Fruit fly (Drosophila melanogaster) whole organism, embryonic: Measurements from ENCODE around the gene CG14853.
A peak's percentile ranks its signal among the peaks of the same experiment; 100 is the strongest.

Experiments used
- Ada2b ChIP-seq: fragments of 200-800 bp; sonication (Bioruptor generic); IDR thresholded peaks from 2 replicates; pipeline ENCODE4 v1.3.6; 2022; ENCODE audit warnings: missing biosample characterization, missing genetic modification characterization
- B-H1 ChIP-seq: fragments of 200-800 bp; sonication (Bioruptor generic); IDR thresholded peaks from 3 replicates; pipeline ENCODE4 v1.3.6; 2022; ENCODE audit warnings: missing biosample characterization, missing genetic modification characterization
- CG11696 ChIP-seq: fragments of 200-800 bp; sonication (Bioruptor generic); IDR thresholded peaks from 2 replicates; pipeline ENCODE4 v1.3.6; 2022; ENCODE audit warnings: missing biosample characterization, missing genetic modification characterization
- CG1647 ChIP-seq: fragments of 200-800 bp; sonication (Bioruptor generic); optimal IDR thresholded peaks from 3 replicates; lab custom pipeline; 2016; ENCODE audit warnings: missing biosample characterization, missing genetic modification characterization
- CG16779 ChIP-seq: fragments of 200-800 bp; sonication (Bioruptor generic); IDR thresholded peaks from 2 replicates; pipeline ENCODE4 v1.3.6; 2022; ENCODE audit warnings: missing biosample characterization, missing genetic modification characterization
- CG18011 ChIP-seq: fragments of 200-800 bp; sonication (Bioruptor generic); optimal IDR thresholded peaks from 2 replicates; lab custom pipeline; 2017; ENCODE audit warnings: missing biosample characterization, missing genetic modification characterization, mild to moderate bottlenecking, moderate library complexity, missing genotype
- CG2129 ChIP-seq: fragments of 200-800 bp; sonication (Bioruptor generic); IDR thresholded peaks from 2 replicates; pipeline ENCODE4 v1.3.6; 2022; ENCODE audit warnings: missing biosample characterization, missing genetic modification characterization; ENCODE audit not compliant: partially characterized antibody
- CG2678 ChIP-seq: fragments of 200-800 bp; sonication (Bioruptor generic); optimal IDR thresholded peaks from 3 replicates; lab custom pipeline; 2019; ENCODE audit warnings: missing biosample characterization, mild to moderate bottlenecking, missing genetic modification characterization, moderate library complexity
- CG34422 ChIP-seq: fragments of 200-800 bp; sonication (Bioruptor generic); IDR thresholded peaks from 3 replicates; pipeline ENCODE4 v1.3.6; 2022; ENCODE audit warnings: missing biosample characterization, missing genetic modification characterization
- CG3995 ChIP-seq: fragments of 200-800 bp; sonication (Bioruptor generic); optimal IDR thresholded peaks from 3 replicates; lab custom pipeline; 2016; ENCODE audit warnings: missing biosample characterization, missing genetic modification characterization
- CG4707 ChIP-seq: fragments of 200-800 bp; sonication (Bioruptor generic); optimal IDR thresholded peaks from 2 replicates; lab custom pipeline; 2018; ENCODE audit warnings: missing biosample characterization, mild to moderate bottlenecking, missing genetic modification characterization, moderate library complexity
- CG7357 ChIP-seq: fragments of 200-800 bp; sonication (Bioruptor generic); IDR thresholded peaks from 3 replicates; pipeline ENCODE4 v1.3.6; 2022; ENCODE audit warnings: missing biosample characterization, missing genetic modification characterization
- CG7745 ChIP-seq: fragments of 200-800 bp; sonication (Bioruptor generic); optimal IDR thresholded peaks from 2 replicates; lab custom pipeline; 2018; ENCODE audit warnings: missing biosample characterization, mild to moderate bottlenecking, missing genetic modification characterization, moderate library complexity
- CG9609 ChIP-seq: fragments of 200-800 bp; sonication (Bioruptor generic); optimal IDR thresholded peaks from 3 replicates; lab custom pipeline; 2016; ENCODE audit warnings: missing biosample characterization, missing genetic modification characterization
- Chrac-16 ChIP-seq: fragments of 200-800 bp; sonication (Bioruptor generic); optimal IDR thresholded peaks from 3 replicates; lab custom pipeline; 2016; ENCODE audit warnings: missing biosample characterization, missing genetic modification characterization
- E2f2 ChIP-seq: fragments of 200-800 bp; sonication (Bioruptor generic); IDR thresholded peaks from 2 replicates; pipeline ENCODE4 v1.3.6; 2022; ENCODE audit warnings: missing biosample characterization, missing genetic modification characterization
- GATAe ChIP-seq: fragments of 200-800 bp; sonication (Bioruptor generic); conservative IDR thresholded peaks from 2 replicates; pipeline ENCODE4 v1.3.6; 2022; ENCODE audit warnings: missing biosample characterization, missing genetic modification characterization
- Mad ChIP-seq: fragments of 200-800 bp; sonication (Bioruptor generic); optimal IDR thresholded peaks from 2 replicates; lab custom pipeline; 2016; ENCODE audit warnings: missing biosample characterization, missing genetic modification characterization
- Med ChIP-seq: fragments of 200-800 bp; sonication (Bioruptor generic); peaks from one replicate; lab custom pipeline; 2016; ENCODE audit warnings: missing biosample characterization, missing genetic modification characterization, mild to moderate bottlenecking, inconsistent platforms, moderate library complexity
- NC2α ChIP-seq: fragments of 200-800 bp; sonication (Bioruptor generic); optimal IDR thresholded peaks from 2 replicates; lab custom pipeline; 2016; ENCODE audit warnings: missing biosample characterization, missing genetic modification characterization
- Nf-YC ChIP-seq: fragments of 200-800 bp; optimal IDR thresholded peaks from 3 replicates; lab custom pipeline; 2019; ENCODE audit warnings: missing biosample characterization, mild to moderate bottlenecking, missing genetic modification characterization, moderate library complexity
- Ptx1 ChIP-seq: fragments of 200-800 bp; sonication (Bioruptor generic); IDR thresholded peaks from 2 replicates; pipeline ENCODE4 v1.3.6; 2022; ENCODE audit warnings: missing biosample characterization, missing genetic modification characterization
- Scr ChIP-seq: fragments of 200-800 bp; sonication (Bioruptor generic); IDR thresholded peaks from 2 replicates; pipeline ENCODE4 v1.3.6; 2022; ENCODE audit warnings: missing biosample characterization, missing genetic modification characterization; ENCODE audit not compliant: partially characterized antibody
- Six4 ChIP-seq: fragments of 200-800 bp; sonication (Bioruptor generic); optimal IDR thresholded peaks from 2 replicates; lab custom pipeline; 2016; ENCODE audit warnings: missing biosample characterization, missing genetic modification characterization
- Spps ChIP-seq: fragments of 200-800 bp; sonication (Bioruptor generic); optimal IDR thresholded peaks from 2 replicates; lab custom pipeline; 2018; ENCODE audit warnings: missing biosample characterization, mild to moderate bottlenecking, missing genetic modification characterization
- Taf1 ChIP-seq: fragments of 200-800 bp; sonication (Bioruptor generic); IDR thresholded peaks from 2 replicates; pipeline ENCODE4 v1.3.6; 2022; ENCODE audit warnings: missing biosample characterization, missing genetic modification characterization
- al ChIP-seq: fragments of 200-800 bp; sonication (Bioruptor generic); IDR thresholded peaks from 2 replicates; pipeline ENCODE4 v1.3.6; 2022; ENCODE audit warnings: missing biosample characterization, missing genetic modification characterization
- ase ChIP-seq: fragments of 200-800 bp; sonication (Bioruptor generic); IDR thresholded peaks from 3 replicates; pipeline ENCODE4 v1.3.6; 2022; ENCODE audit warnings: missing biosample characterization, missing genetic modification characterization
- cato ChIP-seq: fragments of 200-800 bp; sonication (Bioruptor generic); optimal IDR thresholded peaks from 2 replicates; lab custom pipeline; 2016; ENCODE audit warnings: missing biosample characterization, missing genetic modification characterization, borderline replicate concordance
- chm ChIP-seq: fragments of 200-800 bp; sonication (Bioruptor generic); IDR thresholded peaks from 2 replicates; pipeline ENCODE4 v1.3.6; 2022; ENCODE audit warnings: missing biosample characterization, missing genetic modification characterization
- crol ChIP-seq: fragments of 200-800 bp; sonication (Bioruptor generic); IDR thresholded peaks from 2 replicates; pipeline ENCODE4 v1.3.6; 2022; ENCODE audit warnings: missing biosample characterization, missing genetic modification characterization
- dati ChIP-seq: fragments of 200-800 bp; sonication (Bioruptor generic); IDR thresholded peaks from 2 replicates; pipeline ENCODE4 v1.3.6; 2022; ENCODE audit warnings: missing biosample characterization, missing genetic modification characterization
- dpn ChIP-seq, 2 experiments: fragments of 200-800 bp; sonication (Bioruptor generic); optimal IDR thresholded peaks; 3 replicates each; lab custom pipeline; 2016; ENCODE audit warnings: missing biosample characterization in 2 of 2, missing genetic modification characterization in 2 of 2
- dysf ChIP-seq: fragments of 200-800 bp; sonication (Bioruptor generic); IDR thresholded peaks from 3 replicates; pipeline ENCODE4 v1.3.6; 2022; ENCODE audit warnings: missing biosample characterization, missing genetic modification characterization
- fd3F ChIP-seq: fragments of 200-800 bp; sonication (Bioruptor generic); optimal IDR thresholded peaks from 2 replicates; lab custom pipeline; 2018; ENCODE audit warnings: missing biosample characterization, mild to moderate bottlenecking, missing genetic modification characterization, moderate library complexity
- gce ChIP-seq: fragments of 200-800 bp; sonication (Bioruptor generic); IDR thresholded peaks from 3 replicates; pipeline ENCODE4 v1.3.6; 2022; ENCODE audit warnings: missing biosample characterization, missing genetic modification characterization
- grn ChIP-seq: fragments of 200-800 bp; sonication (Bioruptor generic); optimal IDR thresholded peaks from 3 replicates; lab custom pipeline; 2017; ENCODE audit warnings: missing biosample characterization, missing genetic modification characterization
- gt ChIP-seq: fragments of 200-800 bp; sonication (Bioruptor generic); IDR thresholded peaks from 2 replicates; pipeline ENCODE4 v1.3.6; 2022; ENCODE audit warnings: missing biosample characterization, missing genetic modification characterization
- jigr1 ChIP-seq: fragments of 200-800 bp; sonication (Bioruptor generic); IDR thresholded peaks from 3 replicates; pipeline ENCODE4 v1.3.6; 2022; ENCODE audit warnings: missing biosample characterization, missing genetic modification characterization
- mld ChIP-seq: fragments of 200-800 bp; sonication (Bioruptor generic); IDR thresholded peaks from 3 replicates; pipeline ENCODE4 v1.3.6; 2022; ENCODE audit warnings: missing biosample characterization, missing genetic modification characterization; ENCODE audit not compliant: partially characterized antibody
- nerfin-2 ChIP-seq: fragments of 200-800 bp; sonication (Bioruptor generic); IDR thresholded peaks from 2 replicates; pipeline ENCODE4 v1.3.6; 2022; ENCODE audit warnings: missing biosample characterization, missing genetic modification characterization; ENCODE audit not compliant: partially characterized antibody
- nom ChIP-seq: fragments of 200-800 bp; sonication (Bioruptor generic); optimal IDR thresholded peaks from 2 replicates; lab custom pipeline; 2017; ENCODE audit warnings: missing biosample characterization, missing genetic modification characterization, mild to moderate bottlenecking, moderate library complexity, missing genetic modification reagents
- otp ChIP-seq: fragments of 200-800 bp; sonication (Bioruptor generic); IDR thresholded peaks from 3 replicates; pipeline ENCODE4, ENCODE4 v1.3.6; 2022; ENCODE audit warnings: missing biosample characterization, missing genetic modification characterization
- pzg ChIP-seq: fragments of 200-800 bp; sonication (Bioruptor generic); optimal IDR thresholded peaks from 3 replicates; lab custom pipeline; 2018; ENCODE audit warnings: missing biosample characterization, mild to moderate bottlenecking, missing genetic modification characterization, moderate library complexity
- sens ChIP-seq: fragments of 200-800 bp; sonication (Bioruptor generic); peaks from one replicate; lab custom pipeline; 2016; ENCODE audit warnings: missing biosample characterization, missing genetic modification characterization
- slbo ChIP-seq: fragments of 200-800 bp; sonication (Bioruptor generic); IDR thresholded peaks from 2 replicates; pipeline ENCODE4 v1.3.6; 2022; ENCODE audit warnings: missing biosample characterization, missing genetic modification characterization
- sob ChIP-seq: fragments of 200-800 bp; sonication (Bioruptor generic); IDR thresholded peaks from 2 replicates; pipeline ENCODE4 v1.3.6; 2022; ENCODE audit warnings: missing biosample characterization, missing genetic modification characterization
- tll ChIP-seq, 2 experiments: fragments of 200-800 bp in 1 of 2; fragments of >200 bp in 1 of 2; sonication (Bioruptor generic) in 1 of 2; optimal IDR thresholded peaks; 2 replicates each; lab custom pipeline; 2017 to 2019; ENCODE audit warnings: missing biosample characterization in 2 of 2, missing genetic modification characterization in 2 of 2, mild to moderate bottlenecking in 1 of 2, moderate library complexity in 1 of 2
- tup ChIP-seq: fragments of 200-800 bp; sonication (Bioruptor generic); optimal IDR thresholded peaks from 2 replicates; lab custom pipeline; 2016; ENCODE audit warnings: missing biosample characterization, mild to moderate bottlenecking, missing genetic modification characterization, moderate library complexity

Gene CG14853

dm6 chr3R:14653039-14653852, 43.8 kb downstream of the CG14853 start:
- no peak for TF ChIP-seq slbo (GFP tag; lab: Robert Waterston, UW)
- no peak for TF ChIP-seq jigr1 (GFP tag; lab: Robert Waterston, UW)
- TF ChIP-seq CG34422 (GFP tag; lab: Robert Waterston, UW), result 0 out of 3 replicates have a peak, but pooled peaks have one; percentile 25
- no peak for TF ChIP-seq Nf-YC (tag; lab: Kevin White, UChicago)
- no peak for TF ChIP-seq B-H1 (GFP tag; lab: Robert Waterston, UW)
- TF ChIP-seq nom (GFP tag; lab: Kevin White, UChicago), result peak; percentile 41
- TF ChIP-seq tll (GFP tag; optimal IDR thresholded peaks at IDR 0.05; lab: Kevin White, UChicago), result no peak
- TF ChIP-seq CG16779 (GFP tag; lab: Robert Waterston, UW), result 0 out of 2 replicates have a peak, but pooled peaks have one; percentile 51
- TF ChIP-seq Chrac-16 (GFP tag; lab: Kevin White, UChicago), result no peak
- peak; percentile 20 for TF ChIP-seq grn (GFP tag; lab: Kevin White, UChicago)
- TF ChIP-seq gce (GFP tag; lab: Robert Waterston, UW), result no peak
- 0 out of 2 replicates have a peak, but pooled peaks have one; percentile 47 for TF ChIP-seq crol (GFP tag; lab: Robert Waterston, UW)
- TF ChIP-seq CG1647 (GFP tag; lab: Kevin White, UChicago), result no peak
- TF ChIP-seq CG7357 (GFP tag; lab: Robert Waterston, UW), result no peak
- no peak for TF ChIP-seq fd3F
- TF ChIP-seq chm (GFP tag; lab: Robert Waterston, UW), result 0 out of 2 replicates have a peak, but pooled peaks have one; percentile 24
- no peak for TF ChIP-seq CG4707 (GFP tag; lab: Kevin White, UChicago)
- TF ChIP-seq pzg (GFP tag; lab: Kevin White, UChicago), result no peak
- TF ChIP-seq al (GFP tag; lab: Robert Waterston, UW), result no peak
- TF ChIP-seq CG2129 (GFP tag; lab: Robert Waterston, UW), result no peak
- 0 out of 2 replicates have a peak, but pooled peaks have one; percentile 17 for TF ChIP-seq CG11696 (GFP tag; lab: Robert Waterston, UW)
- TF ChIP-seq GATAe (GFP tag; lab: Robert Waterston, UW), result no peak
- no peak for TF ChIP-seq nerfin-2
- TF ChIP-seq Spps (tag; lab: Kevin White, UChicago), result no peak
- 0 out of 2 replicates have a peak, but pooled peaks have one; percentile 18 for TF ChIP-seq sob (GFP tag; lab: Robert Waterston, UW)
- TF ChIP-seq Mad (GFP tag; lab: Kevin White, UChicago), result no peak
- TF ChIP-seq CG18011 (GFP tag; lab: Kevin White, UChicago), result no peak
- TF ChIP-seq Six4 (GFP tag; lab: Kevin White, UChicago), result no peak
- no peak for TF ChIP-seq NC2α
- TF ChIP-seq CG3995 (GFP tag; lab: Kevin White, UChicago), result no peak
- TF ChIP-seq Med (GFP tag; lab: Kevin White, UChicago), result peak; percentile 58
- peak; percentile 42 for TF ChIP-seq sens (GFP tag; lab: Kevin White, UChicago)
- 0 out of 2 replicates have a peak, but pooled peaks have one; percentile 10 for TF ChIP-seq E2f2 (GFP tag; lab: Robert Waterston, UW)
- TF ChIP-seq gt (GFP tag; lab: Robert Waterston, UW), result no peak
- TF ChIP-seq ase (GFP tag; lab: Robert Waterston, UW), result 0 out of 3 replicates have a peak, but pooled peaks have one; percentile 11
- no peak for TF ChIP-seq CG2678 (tag; lab: Kevin White, UChicago)
- TF ChIP-seq Ada2b (GFP tag; lab: Robert Waterston, UW), result no peak
- TF ChIP-seq dysf (GFP tag; lab: Robert Waterston, UW), result 0 out of 3 replicates have a peak, but pooled peaks have one; percentile 38
- no peak for TF ChIP-seq Taf1 (GFP tag; lab: Robert Waterston, UW)
- 0 out of 2 replicates have a peak, but pooled peaks have one; percentile 9 for TF ChIP-seq Ptx1 (GFP tag; lab: Robert Waterston, UW)
- TF ChIP-seq dpn (GFP tag; optimal IDR thresholded peaks at IDR 0.05; lab: Kevin White, UChicago), result no peak
- no peak for TF ChIP-seq cato (GFP tag; lab: Kevin White, UChicago)
- TF ChIP-seq CG9609 (GFP tag; lab: Kevin White, UChicago), result no peak
- no peak for TF ChIP-seq mld (GFP tag; lab: Robert Waterston, UW)
- no peak for TF ChIP-seq dati (GFP tag; lab: Robert Waterston, UW)
- TF ChIP-seq tup, result no peak
- no peak for TF ChIP-seq CG7745 (tag; lab: Kevin White, UChicago)
- 0 out of 3 replicates have a peak, but pooled peaks have one; percentile 18 for TF ChIP-seq otp
- no peak for TF ChIP-seq Scr (GFP tag; lab: Robert Waterston, UW)
